Worm (Caenorhabditis elegans): ENCODE measurements around the gene gcy-32.

DNA sequence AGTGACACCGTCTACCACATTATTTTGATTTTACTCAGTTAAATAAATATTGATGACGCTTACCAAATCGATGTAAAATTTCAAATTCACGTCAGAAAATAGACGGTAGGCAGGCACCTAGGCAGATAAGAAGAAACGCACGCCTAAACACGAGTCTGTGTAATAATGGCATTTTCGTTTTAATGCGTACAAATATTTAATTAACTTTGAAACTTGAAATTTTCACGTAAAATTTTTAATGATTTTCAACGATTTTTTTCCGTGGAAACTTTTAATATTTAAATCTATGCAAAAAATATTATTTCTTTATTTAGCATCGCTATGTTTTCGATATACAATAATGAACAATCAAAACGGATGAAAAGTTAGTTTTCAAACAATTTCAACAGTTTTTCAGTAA is 15.9 kb upstream of the gcy-32 start, which contains the start of gene C06B3.16:
- TF ChIP-seq dao-5 (tag; optimal IDR thresholded peaks at IDR 0.05) (no peak), him-1 (tag; optimal IDR thresholded peaks at IDR 0.05) (no peak)

All from whole organism, L4/young adult.